Worm (Caenorhabditis elegans) whole organism, L3 larva: ENCODE data around the gene grp-1.

Source experiments
- R02D3.7 ChIP-seq: fragments of 150-350 bp; optimal IDR thresholded peaks from 2 replicates; lab custom pipeline; 2014; ENCODE audit warnings: missing biosample characterization, missing genetic modification characterization
- aly-2 ChIP-seq: fragments of 150-350 bp; optimal IDR thresholded peaks from 2 replicates; lab custom pipeline; 2014; ENCODE audit warnings: missing biosample characterization, missing genetic modification characterization
- ama-1 ChIP-seq: fragments of 150-350 bp; optimal IDR thresholded peaks from 2 replicates; lab custom pipeline; 2018
- ceh-9 ChIP-seq: sonication (generic microtip); optimal IDR thresholded peaks from 2 replicates; lab custom pipeline; 2018; ENCODE audit warnings: missing biosample characterization, missing genetic modification characterization
- egl-27 ChIP-seq: sonication (generic microtip); optimal IDR thresholded peaks from 4 replicates; lab custom pipeline; 2017; ENCODE audit warnings: missing biosample characterization, missing genetic modification reagents, missing genetic modification characterization
- fkh-10 ChIP-seq: sonication (generic microtip); optimal IDR thresholded peaks from 2 replicates; lab custom pipeline; 2017; ENCODE audit warnings: missing biosample characterization, missing genetic modification reagents, missing genetic modification characterization
- fos-1 ChIP-seq: fragments of 150-350 bp; optimal IDR thresholded peaks from 2 replicates; lab custom pipeline; 2014; ENCODE audit warnings: missing biosample characterization, missing genetic modification characterization
- lin-15B ChIP-seq: fragments of 150-350 bp; optimal IDR thresholded peaks from 2 replicates; lab custom pipeline; 2014; ENCODE audit warnings: missing biosample characterization, missing genetic modification characterization
- lin-39 ChIP-seq: fragments of 150-350 bp; optimal IDR thresholded peaks from 2 replicates; lab custom pipeline; 2018; ENCODE audit warnings: missing biosample characterization, missing genetic modification reagents, missing genetic modification characterization
- nhr-28 ChIP-seq: fragments of 150-350 bp; optimal IDR thresholded peaks from 2 replicates; lab custom pipeline; 2014; ENCODE audit warnings: missing biosample characterization, missing genetic modification characterization
- pqm-1 ChIP-seq: fragments of 150-350 bp; optimal IDR thresholded peaks from 2 replicates; lab custom pipeline; 2017; ENCODE audit warnings: missing biosample characterization, missing genetic modification characterization, inconsistent platforms
- snpc-4 ChIP-seq: fragments of 150-350 bp; optimal IDR thresholded peaks from 2 replicates; lab custom pipeline; 2014; ENCODE audit warnings: missing biosample characterization, missing genetic modification characterization
- ztf-11 ChIP-seq: fragments of 150-350 bp; optimal IDR thresholded peaks from 2 replicates; lab custom pipeline; 2014; ENCODE audit warnings: missing biosample characterization, missing genetic modification characterization

DNA sequence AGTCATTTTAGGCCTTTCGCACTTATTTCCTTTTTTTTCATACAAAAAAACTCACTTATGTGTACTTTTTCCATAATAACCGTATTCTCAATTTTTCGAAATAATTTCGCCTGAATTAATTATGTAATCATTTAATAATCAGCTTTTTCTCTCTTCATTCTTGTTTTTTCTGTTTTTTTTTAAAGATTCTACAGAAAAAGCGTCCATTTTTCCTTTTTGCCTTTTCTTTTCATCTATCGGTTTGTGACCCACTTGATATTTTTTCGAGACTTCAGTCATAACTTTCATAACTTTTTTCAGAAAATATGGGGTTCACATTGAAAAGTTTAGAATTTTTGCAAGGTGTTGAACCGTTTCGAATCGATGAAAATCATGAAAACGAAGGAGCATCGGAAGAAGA is 2.7 kb downstream of the grp-1 start, which contains the start of gene vms-1:
- TF ChIP-seq ama-1 (lab: Kevin White, UChicago), result no peak
- no peak for TF ChIP-seq ztf-11 (tag; lab: Kevin White, UChicago)
- no peak for TF ChIP-seq nhr-28 (tag; lab: Kevin White, UChicago)
- TF ChIP-seq R02D3.7, result no peak
- TF ChIP-seq pqm-1 (tag; lab: Kevin White, UChicago), result no peak
- TF ChIP-seq snpc-4 (tag; lab: Kevin White, UChicago), result no peak
- TF ChIP-seq lin-39 (tag; lab: Kevin White, UChicago), result no peak
- TF ChIP-seq lin-15B (tag; lab: Kevin White, UChicago), result no peak
- no peak for TF ChIP-seq fos-1 (tag; lab: Kevin White, UChicago)
- TF ChIP-seq fkh-10 (GFP tag; lab: Kevin White, UChicago), result no peak
- no peak for TF ChIP-seq egl-27 (tag; lab: Kevin White, UChicago)
- no peak for TF ChIP-seq ceh-9
- TF ChIP-seq aly-2 (tag; lab: Kevin White, UChicago), result no peak
